Fruit fly (Drosophila melanogaster) whole organism, adult: ENCODE measurements around the gene Xport-B.

Source experiments
- CG11617 ChIP-seq: fragments of 200-800 bp; sonication (Bioruptor generic); optimal IDR thresholded peaks from 2 replicates; lab custom pipeline; 2017; ENCODE audit warnings: mild to moderate bottlenecking, missing biosample characterization, missing genetic modification reagents, missing genetic modification characterization
- CG12768 ChIP-seq: fragments of 200-800 bp; sonication (Bioruptor generic); optimal IDR thresholded peaks from 2 replicates; lab custom pipeline; 2017; ENCODE audit warnings: missing biosample characterization, missing genetic modification characterization, mild to moderate bottlenecking, moderate library complexity, missing genetic modification reagents
- CG14711 ChIP-seq: fragments of 200-800 bp; sonication (Bioruptor generic); optimal IDR thresholded peaks from 2 replicates; lab custom pipeline; 2018; ENCODE audit warnings: missing biosample characterization, mild to moderate bottlenecking, missing genetic modification characterization, moderate library complexity
- CG1620 ChIP-seq: fragments of 200-800 bp; sonication (Bioruptor generic); optimal IDR thresholded peaks from 2 replicates; lab custom pipeline; 2016; ENCODE audit warnings: missing biosample characterization, missing genetic modification characterization
- CG33017 ChIP-seq: fragments of 200-800 bp; sonication (Bioruptor generic); optimal IDR thresholded peaks from 2 replicates; lab custom pipeline; 2018; ENCODE audit warnings: missing biosample characterization, mild to moderate bottlenecking, missing genetic modification characterization, moderate library complexity
- CG5204 ChIP-seq: fragments of 200-800 bp; sonication (Bioruptor generic); optimal IDR thresholded peaks from 2 replicates; lab custom pipeline; 2016; ENCODE audit warnings: missing biosample characterization, missing genetic modification characterization
- CG7045 ChIP-seq: fragments of 200-800 bp; sonication (Bioruptor generic); optimal IDR thresholded peaks from 2 replicates; lab custom pipeline; 2017; ENCODE audit warnings: missing biosample characterization, mild to moderate bottlenecking, missing genetic modification characterization
- CG7101 ChIP-seq: fragments of 200-800 bp; sonication (Bioruptor generic); optimal IDR thresholded peaks from 2 replicates; lab custom pipeline; 2018; ENCODE audit warnings: missing biosample characterization, mild to moderate bottlenecking, missing genetic modification characterization, moderate library complexity
- Clk ChIP-seq: fragments of 200-800 bp; sonication (Bioruptor generic); optimal IDR thresholded peaks from 2 replicates; lab custom pipeline; 2017; ENCODE audit warnings: missing biosample characterization, missing genetic modification characterization
- Crg-1 ChIP-seq: fragments of 200-800 bp; sonication (Bioruptor generic); optimal IDR thresholded peaks from 2 replicates; lab custom pipeline; 2016; ENCODE audit warnings: missing biosample characterization, missing genetic modification characterization
- Hr96 ChIP-seq: fragments of 200-800 bp; sonication (Bioruptor generic); optimal IDR thresholded peaks from 2 replicates; lab custom pipeline; 2016; ENCODE audit warnings: missing biosample characterization, missing genetic modification characterization
- Mnt ChIP-seq: fragments of 200-800 bp; sonication (Bioruptor generic); optimal IDR thresholded peaks from 2 replicates; lab custom pipeline; 2016; ENCODE audit warnings: missing biosample characterization, mild to moderate bottlenecking, missing genetic modification characterization
- bab1 ChIP-seq: fragments of 200-800 bp; sonication (Bioruptor generic); optimal IDR thresholded peaks from 3 replicates; lab custom pipeline; 2019; ENCODE audit warnings: missing biosample characterization, mild to moderate bottlenecking, missing genetic modification characterization, moderate library complexity
- cic ChIP-seq: fragments of 200-800 bp; sonication (Bioruptor generic); optimal IDR thresholded peaks from 2 replicates; lab custom pipeline; 2017; ENCODE audit warnings: missing biosample characterization, mild to moderate bottlenecking, missing genetic modification characterization, moderate library complexity
- cnc ChIP-seq, 2 experiments: fragments of >200 bp; optimal IDR thresholded peaks; 2 replicates each; lab custom pipeline; 2017
- kay ChIP-seq: fragments of 200-800 bp; sonication (Bioruptor generic); peaks from one replicate; lab custom pipeline; 2016; ENCODE audit warnings: missing biosample characterization, missing genetic modification characterization, borderline replicate concordance
- ovo ChIP-seq: fragments of 200-800 bp; sonication (Bioruptor generic); optimal IDR thresholded peaks from 2 replicates; lab custom pipeline; 2016; ENCODE audit warnings: missing biosample characterization, missing genetic modification characterization
- pad ChIP-seq: fragments of 200-800 bp; sonication (Bioruptor generic); optimal IDR thresholded peaks from 3 replicates; lab custom pipeline; 2017; ENCODE audit warnings: missing biosample characterization, missing genetic modification characterization, mild to moderate bottlenecking, moderate library complexity, missing genetic modification reagents
- tj ChIP-seq: fragments of 200-800 bp; sonication (Bioruptor generic); optimal IDR thresholded peaks from 3 replicates; lab custom pipeline; 2017; ENCODE audit warnings: missing biosample characterization, mild to moderate bottlenecking, missing genetic modification characterization, moderate library complexity
- toe ChIP-seq: fragments of 200-800 bp; sonication (Bioruptor generic); optimal IDR thresholded peaks from 2 replicates; lab custom pipeline; 2016; ENCODE audit warnings: missing biosample characterization, missing genetic modification characterization

Xport-B gene

dm6 chr3R:19915312-19915711 lies at the start of gene Xport-B, which contains the start of gene Xport-A:
TSS of gene Xport-B (minus strand) at chr3R:19915412.
TSS of gene Xport-A (minus strand) at chr3R:19915412.
- TF ChIP-seq CG1620 (GFP tag; lab: Kevin White, UChicago) (no peak), Clk (GFP tag; lab: Kevin White, UChicago) (no peak), CG5204 (GFP tag; lab: Kevin White, UChicago) (no peak), Crg-1 (GFP tag; lab: Kevin White, UChicago) (no peak), Hr96 (GFP tag; lab: Kevin White, UChicago) (no peak), CG7045 (GFP tag; lab: Kevin White, UChicago) (no peak), Mnt (GFP tag; lab: Kevin White, UChicago) (no peak), bab1 (GFP tag; lab: Kevin White, UChicago) (no peak), toe (GFP tag; lab: Kevin White, UChicago) (no peak), tj (GFP tag; lab: Kevin White, UChicago) (no peak), CG33017 (tag; lab: Kevin White, UChicago) (no peak), CG14711 (tag; lab: Kevin White, UChicago) (no peak), pad (GFP tag; lab: Kevin White, UChicago) (no peak), CG11617 (GFP tag; lab: Kevin White, UChicago) (no peak), cnc (optimal IDR thresholded peaks at IDR 0.05; lab: Kevin White, UChicago) (no peak)

- TF ChIP-seq CG11617 (GFP tag; lab: Kevin White, UChicago) (no peak), cic (peak; percentile 24)
These were observed 32.9 kb upstream of the Xport-B start, which contains the start of gene CG4783 for dm6 chr3R:19948143-19948542. TSS of gene CG4783 (plus strand) at chr3R:19948443.

dm6 chr3R:19942312-19942711 lies 27.1 kb upstream of the Xport-B start, which contains the start of gene CG46042:
TSS of gene CG46042 (minus strand) at chr3R:19942412.
- TF ChIP-seq bab1 (GFP tag; lab: Kevin White, UChicago), result no peak
- TF ChIP-seq CG5204 (GFP tag; lab: Kevin White, UChicago), result no peak
- no peak for TF ChIP-seq cnc (optimal IDR thresholded peaks at IDR 0.05; lab: Kevin White, UChicago)
- TF ChIP-seq CG14711 (tag; lab: Kevin White, UChicago), result no peak
- no peak for TF ChIP-seq Mnt (GFP tag; lab: Kevin White, UChicago)
- no peak for TF ChIP-seq CG33017 (tag; lab: Kevin White, UChicago)
- no peak for TF ChIP-seq Clk (GFP tag; lab: Kevin White, UChicago)
- no peak for TF ChIP-seq pad (GFP tag; lab: Kevin White, UChicago)
- no peak for TF ChIP-seq Hr96 (GFP tag; lab: Kevin White, UChicago)
- no peak for TF ChIP-seq tj (GFP tag; lab: Kevin White, UChicago)
- TF ChIP-seq CG12768 (GFP tag; lab: Kevin White, UChicago), result no peak
- no peak for TF ChIP-seq toe (GFP tag; lab: Kevin White, UChicago)
- TF ChIP-seq ovo (GFP tag; lab: Kevin White, UChicago), result no peak
- no peak for TF ChIP-seq Crg-1 (GFP tag; lab: Kevin White, UChicago)
- TF ChIP-seq CG7101 (tag; lab: Kevin White, UChicago), result no peak
- TF ChIP-seq kay (GFP tag; lab: Kevin White, UChicago), result no peak
- no peak for TF ChIP-seq CG11617 (GFP tag; lab: Kevin White, UChicago)
- no peak for TF ChIP-seq CG1620 (GFP tag; lab: Kevin White, UChicago)
- no peak for TF ChIP-seq cic
- TF ChIP-seq CG7045 (GFP tag; lab: Kevin White, UChicago), result no peak

dm6 chr3R:19938941-19939587 lies 23.9 kb upstream of the Xport-B start:
- no peak for TF ChIP-seq kay (GFP tag; lab: Kevin White, UChicago)
- TF ChIP-seq CG5204 (GFP tag; lab: Kevin White, UChicago), result no peak
- TF ChIP-seq pad (GFP tag; lab: Kevin White, UChicago), result no peak
- TF ChIP-seq cnc (optimal IDR thresholded peaks at IDR 0.05; lab: Kevin White, UChicago), result no peak
- no peak for TF ChIP-seq Crg-1 (GFP tag; lab: Kevin White, UChicago)
- TF ChIP-seq Hr96 (GFP tag; lab: Kevin White, UChicago), result no peak
- TF ChIP-seq tj (GFP tag; lab: Kevin White, UChicago), result no peak
- TF ChIP-seq CG1620 (GFP tag; lab: Kevin White, UChicago), result no peak
- no peak for TF ChIP-seq CG7101 (tag; lab: Kevin White, UChicago)
- no peak for TF ChIP-seq toe (GFP tag; lab: Kevin White, UChicago)
- TF ChIP-seq ovo (GFP tag; lab: Kevin White, UChicago), result no peak

- no peak for TF ChIP-seq Clk (GFP tag; lab: Kevin White, UChicago)
- TF ChIP-seq CG12768 (GFP tag; lab: Kevin White, UChicago), result no peak
- TF ChIP-seq Hr96 (GFP tag; lab: Kevin White, UChicago), result no peak
- TF ChIP-seq CG11617 (GFP tag; lab: Kevin White, UChicago), result no peak
- no peak for TF ChIP-seq CG7101 (tag; lab: Kevin White, UChicago)
- no peak for TF ChIP-seq ovo (GFP tag; lab: Kevin White, UChicago)
- no peak for TF ChIP-seq toe (GFP tag; lab: Kevin White, UChicago)
- no peak for TF ChIP-seq cnc (optimal IDR thresholded peaks at IDR 0.05; lab: Kevin White, UChicago)
- no peak for TF ChIP-seq CG33017 (tag; lab: Kevin White, UChicago)
- TF ChIP-seq Mnt (GFP tag; lab: Kevin White, UChicago), result no peak
- no peak for TF ChIP-seq cic
- TF ChIP-seq bab1 (GFP tag; lab: Kevin White, UChicago), result no peak
- TF ChIP-seq CG5204 (GFP tag; lab: Kevin White, UChicago), result no peak
- TF ChIP-seq kay (GFP tag; lab: Kevin White, UChicago), result no peak
- no peak for TF ChIP-seq Crg-1 (GFP tag; lab: Kevin White, UChicago)
- no peak for TF ChIP-seq pad (GFP tag; lab: Kevin White, UChicago)
These were observed 20.5 kb upstream of the Xport-B start for dm6 chr3R:19935777-19936125.
